Worm (Caenorhabditis elegans): ENCODE measurements around the gene C17H12.11.

ce11 chrIV:6789950-6790349 lies 12.2 kb upstream of the C17H12.11 start:
- no peak for TF ChIP-seq ZK185.1 (tag; optimal IDR thresholded peaks at IDR 0.05; ENCODE audit: poor library complexity, severe bottlenecking)
- peak; percentile 60 for TF ChIP-seq snpc-4 (GFP tag; optimal IDR thresholded peaks at IDR 0.05)
- peak in 2 of 4 experiments; percentile 61 to 65 for TF ChIP-seq snpc-4 (tag; optimal IDR thresholded peaks at IDR 0.05)
- TF ChIP-seq dox-1 (GFP tag; IDR thresholded peaks at IDR 0.05): 0 out of 2 replicates have a peak, but pooled peaks have one; percentile 4
- TF ChIP-seq bed-1 (GFP tag; IDR thresholded peaks at IDR 0.05): no peak
